Worm (Caenorhabditis elegans) whole organism, young adult: ENCODE data around the gene mif-2.

Source experiments
- B0261.1 ChIP-seq: sonication (generic microtip); optimal IDR thresholded peaks from 2 replicates; lab custom pipeline; 2016; ENCODE audit warnings: mild to moderate bottlenecking, missing genetic modification characterization, moderate library complexity, missing compliant biosample characterization
- B0336.3 ChIP-seq: fragments of 200-800 bp; sonication (Bioruptor generic); IDR thresholded peaks from 2 replicates; pipeline ENCODE4 v1.3.6; 2022; ENCODE audit warnings: missing genetic modification characterization, missing compliant biosample characterization
- F37B4.10 ChIP-seq: fragments of 200-800 bp; sonication (Bioruptor generic); IDR thresholded peaks from 2 replicates; pipeline ENCODE4 v1.3.6; 2022; ENCODE audit warnings: missing genetic modification characterization, missing compliant biosample characterization
- F55B11.4 ChIP-seq: sonication (generic microtip); optimal IDR thresholded peaks from 2 replicates; lab custom pipeline; 2016; ENCODE audit warnings: missing compliant biosample characterization, missing genetic modification characterization, borderline replicate concordance; ENCODE audit not compliant: insufficient read depth
- F57A8.1 ChIP-seq: fragments of 200-800 bp; sonication (Bioruptor generic); optimal IDR thresholded peaks from 2 replicates; lab custom pipeline; 2018; ENCODE audit warnings: mild to moderate bottlenecking, missing genetic modification characterization, moderate library complexity, missing compliant biosample characterization
- T07F8.4 ChIP-seq: sonication (generic microtip); optimal IDR thresholded peaks from 2 replicates; lab custom pipeline; 2016; ENCODE audit warnings: mild to moderate bottlenecking, missing genetic modification characterization, moderate library complexity, missing compliant biosample characterization
- Y53G8AR.9 ChIP-seq: fragments of 200-800 bp; sonication (Bioruptor generic); conservative IDR thresholded peaks from 2 replicates; pipeline ENCODE4 v1.3.6; 2022; ENCODE audit warnings: missing genetic modification reagents, missing genetic modification characterization, missing compliant biosample characterization
- ZK185.1 ChIP-seq: sonication (generic microtip); optimal IDR thresholded peaks from 2 replicates; lab custom pipeline; 2016; ENCODE audit warnings: mild to moderate bottlenecking, missing genetic modification characterization, missing compliant biosample characterization; ENCODE audit not compliant: poor library complexity, severe bottlenecking
- aptf-2 ChIP-seq: fragments of 200-800 bp; sonication (Bioruptor generic); conservative IDR thresholded peaks from 2 replicates; pipeline ENCODE4 v1.3.6; 2022; ENCODE audit warnings: missing genetic modification reagents, missing genetic modification characterization, missing compliant biosample characterization
- aptf-3 ChIP-seq: fragments of 200-800 bp; sonication (Bioruptor generic); IDR thresholded peaks from 2 replicates; pipeline ENCODE4 v1.3.6; 2022; ENCODE audit warnings: missing genetic modification characterization, missing compliant biosample characterization
- ccch-3 ChIP-seq: fragments of 200-800 bp; sonication (Bioruptor generic); optimal IDR thresholded peaks from 2 replicates; lab custom pipeline; 2018; ENCODE audit warnings: mild to moderate bottlenecking, missing genetic modification characterization, missing compliant biosample characterization
- cebp-1 ChIP-seq, 2 experiments: fragments of 200-800 bp in 1 of 2; sonication (Bioruptor generic) in 1 of 2; sonication (generic microtip) in 1 of 2; IDR thresholded peaks in 1 of 2; optimal IDR thresholded peaks in 1 of 2; 2 replicates each; pipeline versions ENCODE4 v1.3.6 to Lab custom; 2017 to 2022; ENCODE audit warnings: missing compliant biosample characterization in 2 of 2, missing genetic modification characterization in 2 of 2, mild to moderate bottlenecking in 1 of 2, missing genetic modification reagents in 1 of 2, moderate library complexity in 1 of 2
- ceh-58 ChIP-seq: fragments of 200-800 bp; sonication (Bioruptor generic); IDR thresholded peaks from 2 replicates; pipeline ENCODE4 v1.3.6; 2022; ENCODE audit warnings: missing genetic modification characterization, missing compliant biosample characterization
- die-1 ChIP-seq: sonication (generic microtip); optimal IDR thresholded peaks from 2 replicates; lab custom pipeline; 2016; ENCODE audit warnings: missing genotype, mild to moderate bottlenecking, missing genetic modification characterization, missing compliant biosample characterization
- dpff-1 ChIP-seq: sonication (generic microtip); optimal IDR thresholded peaks from 2 replicates; lab custom pipeline; 2017; ENCODE audit warnings: mild to moderate bottlenecking, missing genetic modification characterization, missing compliant biosample characterization
- egrh-3 ChIP-seq: fragments of 200-800 bp; sonication (Bioruptor generic); IDR thresholded peaks from 2 replicates; pipeline ENCODE4 v1.3.6; 2022; ENCODE audit warnings: missing genetic modification reagents, missing genetic modification characterization, missing compliant biosample characterization
- ekl-4 ChIP-seq: fragments of 200-800 bp; sonication (Bioruptor generic); IDR thresholded peaks from 2 replicates; pipeline ENCODE4 v1.3.6; 2022; ENCODE audit warnings: missing genetic modification reagents, missing genetic modification characterization, missing compliant biosample characterization
- ets-4 ChIP-seq: fragments of 200-800 bp; sonication (Bioruptor generic); optimal IDR thresholded peaks from 2 replicates; lab custom pipeline; 2018; ENCODE audit warnings: mild to moderate bottlenecking, missing genetic modification characterization, missing compliant biosample characterization
- hlh-12 ChIP-seq: sonication (generic microtip); optimal IDR thresholded peaks from 2 replicates; lab custom pipeline; 2016; ENCODE audit warnings: missing genetic modification characterization, missing compliant biosample characterization
- hmg-1.2 ChIP-seq: fragments of 200-800 bp; sonication (Bioruptor generic); IDR thresholded peaks from 2 replicates; pipeline ENCODE4 v1.3.6; 2022; ENCODE audit warnings: missing genetic modification reagents, missing genetic modification characterization, missing compliant biosample characterization
- hmg-20 ChIP-seq: fragments of 200-800 bp; sonication (Bioruptor generic); IDR thresholded peaks from 2 replicates; pipeline ENCODE4 v1.3.6; 2022; ENCODE audit warnings: missing genetic modification reagents, missing genetic modification characterization, missing compliant biosample characterization
- madf-10 ChIP-seq: sonication (generic microtip); optimal IDR thresholded peaks from 2 replicates; lab custom pipeline; 2016; ENCODE audit warnings: mild to moderate bottlenecking, missing genetic modification characterization, missing compliant biosample characterization
- madf-3 ChIP-seq: fragments of 200-800 bp; sonication (Bioruptor generic); IDR thresholded peaks from 2 replicates; pipeline ENCODE4 v1.3.6; 2022; ENCODE audit warnings: missing genetic modification reagents, missing genetic modification characterization, missing compliant biosample characterization
- mcd-1 ChIP-seq: fragments of 200-800 bp; sonication (Bioruptor generic); IDR thresholded peaks from 2 replicates; pipeline ENCODE4 v1.3.6; 2022; ENCODE audit warnings: missing genetic modification reagents, missing genetic modification characterization, missing compliant biosample characterization
- nfya-2 ChIP-seq: fragments of 200-800 bp; sonication (Bioruptor generic); IDR thresholded peaks from 2 replicates; pipeline ENCODE4 v1.3.6; 2022; ENCODE audit warnings: missing genetic modification reagents, missing genetic modification characterization, missing compliant biosample characterization
- nhr-80 ChIP-seq: sonication (generic microtip); optimal IDR thresholded peaks from 2 replicates; lab custom pipeline; 2016; ENCODE audit warnings: missing genetic modification characterization, missing compliant biosample characterization
- nhr-90 ChIP-seq: sonication (generic microtip); optimal IDR thresholded peaks from 2 replicates; lab custom pipeline; 2016; ENCODE audit warnings: missing genotype, mild to moderate bottlenecking, missing genetic modification characterization, missing compliant biosample characterization
- pha-4 ChIP-seq: fragments of 150-350 bp; sonication (generic microtip); optimal IDR thresholded peaks from 2 replicates; lab custom pipeline; 2014; ENCODE audit warnings: missing biosample characterization, missing genetic modification reagents, missing genetic modification characterization
- rcor-1 ChIP-seq: fragments of 200-800 bp; sonication (Bioruptor generic); IDR thresholded peaks from 2 replicates; pipeline ENCODE4 v1.3.6; 2022; ENCODE audit warnings: missing genetic modification reagents, missing genetic modification characterization, missing compliant biosample characterization
- snpc-1.1 ChIP-seq: sonication (generic microtip); optimal IDR thresholded peaks from 2 replicates; lab custom pipeline; 2017; ENCODE audit warnings: missing genetic modification characterization, mild to moderate bottlenecking, missing compliant biosample characterization, antibody characterized with exemption, moderate library complexity, missing genotype, missing genetic modification reagents; ENCODE audit not compliant: insufficient read depth
- snpc-3.4 ChIP-seq: sonication (generic microtip); optimal IDR thresholded peaks from 2 replicates; lab custom pipeline; 2017; ENCODE audit warnings: missing genetic modification characterization, mild to moderate bottlenecking, missing compliant biosample characterization, antibody characterized with exemption, moderate library complexity, missing genotype, missing genetic modification reagents
- snpc-4 ChIP-seq, 5 experiments: fragments of 150-350 bp in 1 of 5; sonication (generic microtip) in 4 of 5; optimal IDR thresholded peaks; 2 replicates each; lab custom pipeline; 2014 to 2018; ENCODE audit warnings: missing genetic modification characterization in 5 of 5, missing biosample characterization in 3 of 5, antibody characterized with exemption in 2 of 5, mild to moderate bottlenecking in 2 of 5, missing compliant biosample characterization in 2 of 5, missing genotype in 2 of 5, moderate library complexity in 2 of 5, missing genetic modification reagents in 1 of 5
- sptf-2 ChIP-seq: fragments of 200-800 bp; sonication (Bioruptor generic); optimal IDR thresholded peaks from 2 replicates; lab custom pipeline; 2018; ENCODE audit warnings: mild to moderate bottlenecking, missing genetic modification characterization, missing compliant biosample characterization
- tbp1 ChIP-seq: fragments of 200-800 bp; sonication (Bioruptor generic); optimal IDR thresholded peaks from 2 replicates; lab custom pipeline; 2018; ENCODE audit warnings: mild to moderate bottlenecking, missing genetic modification characterization, missing compliant biosample characterization
- ztf-18 ChIP-seq: sonication (generic microtip); optimal IDR thresholded peaks from 2 replicates; lab custom pipeline; 2016; ENCODE audit warnings: missing genotype, mild to moderate bottlenecking, missing genetic modification characterization, missing compliant biosample characterization
- ztf-22 ChIP-seq: fragments of 200-800 bp; sonication (Bioruptor generic); optimal IDR thresholded peaks from 2 replicates; lab custom pipeline; 2018; ENCODE audit warnings: mild to moderate bottlenecking, missing genetic modification characterization, moderate library complexity, missing compliant biosample characterization
- ztf-28 ChIP-seq: fragments of 200-800 bp; sonication (Bioruptor generic); IDR thresholded peaks from 2 replicates; pipeline ENCODE4 v1.3.6; 2022; ENCODE audit warnings: missing genetic modification reagents, missing genetic modification characterization, missing compliant biosample characterization
- ztf-3 ChIP-seq: fragments of 200-800 bp; sonication (Bioruptor generic); optimal IDR thresholded peaks from 2 replicates; lab custom pipeline; 2018; ENCODE audit warnings: mild to moderate bottlenecking, missing genetic modification characterization, missing compliant biosample characterization

Gene mif-2

DNA sequence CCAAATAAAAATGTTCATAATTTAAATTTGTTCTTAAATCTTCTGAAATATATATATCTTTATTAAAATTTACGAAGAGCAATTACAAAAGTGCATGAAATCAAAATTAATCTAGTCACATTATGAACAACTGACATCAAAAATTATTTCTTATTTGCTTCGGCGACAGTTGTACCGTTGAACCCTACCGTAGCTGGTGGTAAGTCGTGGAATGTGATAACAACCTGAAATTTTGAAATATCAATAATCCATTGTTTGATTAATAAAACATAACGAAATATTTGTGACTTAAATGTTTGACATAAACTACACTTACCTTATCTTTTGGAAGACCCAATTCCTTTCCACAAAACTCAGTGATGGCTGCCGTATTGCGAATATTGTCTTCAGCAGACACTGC is 1.5 kb downstream of the mif-2 start:
- no peak for TF ChIP-seq F57A8.1
- no peak for TF ChIP-seq ceh-58 (GFP tag; lab: Robert Waterston, UW)
- no peak for TF ChIP-seq aptf-2
- TF ChIP-seq sptf-2: no peak
- TF ChIP-seq hlh-12: no peak
- peak; percentile 19 for TF ChIP-seq madf-10 (tag; lab: Kevin White, UChicago)
- no peak for TF ChIP-seq pha-4 (tag; lab: Kevin White, UChicago)
- no peak for TF ChIP-seq ztf-28 (GFP tag; lab: Robert Waterston, UW)
- TF ChIP-seq F55B11.4 (tag; lab: Kevin White, UChicago): no peak
- no peak for TF ChIP-seq dpff-1
- TF ChIP-seq madf-3 (GFP tag; lab: Robert Waterston, UW): no peak
- TF ChIP-seq Y53G8AR.9: no peak
- no peak for TF ChIP-seq cebp-1 (GFP tag; IDR thresholded peaks at IDR 0.05; lab: Robert Waterston, UW)
- TF ChIP-seq cebp-1 (tag; optimal IDR thresholded peaks at IDR 0.05; lab: Kevin White, UChicago): peak; percentile 52
- TF ChIP-seq snpc-4 (GFP tag; optimal IDR thresholded peaks at IDR 0.05; lab: Kevin White, UChicago): no peak
- peak in 1 of 4 experiments; percentile 9 for TF ChIP-seq snpc-4 (tag; optimal IDR thresholded peaks at IDR 0.05; lab: Kevin White, UChicago)
- TF ChIP-seq nfya-2 (GFP tag; lab: Robert Waterston, UW): no peak
- TF ChIP-seq ztf-18 (tag; lab: Kevin White, UChicago): no peak
- no peak for TF ChIP-seq B0336.3
- no peak for TF ChIP-seq mcd-1 (GFP tag; lab: Robert Waterston, UW)
- TF ChIP-seq rcor-1 (GFP tag; lab: Robert Waterston, UW): no peak
- no peak for TF ChIP-seq egrh-3 (GFP tag; lab: Robert Waterston, UW)
- TF ChIP-seq hmg-1.2 (GFP tag; lab: Robert Waterston, UW): 0 out of 2 replicates have a peak, but pooled peaks have one; percentile 9
- TF ChIP-seq T07F8.4 (tag; lab: Kevin White, UChicago): no peak
- no peak for TF ChIP-seq die-1 (tag; lab: Kevin White, UChicago)
- no peak for TF ChIP-seq hmg-20 (GFP tag; lab: Robert Waterston, UW)
- TF ChIP-seq snpc-1.1 (tag; lab: Kevin White, UChicago): no peak
- TF ChIP-seq ZK185.1 (tag; lab: Kevin White, UChicago): peak; percentile 7
- peak; percentile 5 for TF ChIP-seq tbp1 (GFP tag; lab: Kevin White, UChicago)
- TF ChIP-seq F37B4.10 (GFP tag; lab: Robert Waterston, UW): no peak
- no peak for TF ChIP-seq aptf-3 (GFP tag; lab: Robert Waterston, UW)
- TF ChIP-seq nhr-80 (tag; lab: Kevin White, UChicago): peak; percentile 66
- no peak for TF ChIP-seq snpc-3.4
- no peak for TF ChIP-seq B0261.1
- TF ChIP-seq nhr-90 (tag; lab: Kevin White, UChicago): no peak
- TF ChIP-seq ztf-3 (GFP tag; lab: Kevin White, UChicago): no peak
- TF ChIP-seq ekl-4: no peak
- TF ChIP-seq, all 124 proteins: peak for 7

DNA sequence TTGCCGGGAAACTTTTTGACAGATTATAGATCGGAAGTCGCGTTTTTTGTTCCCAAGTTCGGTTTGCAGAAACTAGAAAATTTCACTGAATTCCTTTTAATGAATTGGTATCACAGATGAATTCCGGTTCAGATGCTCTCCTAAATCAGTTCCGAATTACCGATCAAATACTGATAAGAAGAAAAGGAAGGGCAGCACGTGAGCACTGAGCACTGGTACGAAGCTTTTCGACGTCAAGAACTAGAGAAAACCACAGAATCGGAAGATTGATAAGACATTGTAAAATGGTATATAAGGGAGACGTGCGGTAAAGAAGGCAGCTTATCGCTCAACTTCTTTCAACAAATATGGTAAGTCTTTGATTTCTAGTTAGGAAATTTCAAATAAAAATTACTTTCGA is 3.0 kb downstream of the mif-2 start, which contains the start of gene cpr-1:
Gene cpr-1, plus strand, starts transcription at position 319 of the 400 bp plus-strand sequence.
- TF ChIP-seq snpc-4 (GFP tag; optimal IDR thresholded peaks at IDR 0.05; lab: Kevin White, UChicago): no peak
- peak in 1 of 4 experiments; percentile 25 for TF ChIP-seq snpc-4 (tag; optimal IDR thresholded peaks at IDR 0.05; lab: Kevin White, UChicago)
- TF ChIP-seq nhr-80 (tag; lab: Kevin White, UChicago): peak; percentile 93
- TF ChIP-seq ztf-22 (GFP tag; lab: Kevin White, UChicago): peak; percentile 59
- TF ChIP-seq ccch-3 (GFP tag; lab: Kevin White, UChicago): no peak
- no peak for TF ChIP-seq ZK185.1 (tag; lab: Kevin White, UChicago)
- TF ChIP-seq ets-4 (GFP tag; lab: Kevin White, UChicago): peak; percentile 87
